Worm (Caenorhabditis elegans) whole organism, L3 larva: Measurements from ENCODE around the gene F38H4.6.
A peak's percentile ranks its signal among the peaks of the same experiment; 100 is the strongest.

Source experiments
- ceh-28 ChIP-seq: fragments of 150-350 bp; optimal IDR thresholded peaks from 2 replicates; lab custom pipeline; 2014; ENCODE audit warnings: missing biosample characterization, missing genetic modification reagents, missing genetic modification characterization
- elt-3 ChIP-seq, 3 experiments: fragments of 150-350 bp in 1 of 3; sonication (generic microtip) in 2 of 3; optimal IDR thresholded peaks; 2 replicates in 2 of 3; 4 replicates in 1 of 3; lab custom pipeline; 2014 to 2017; ENCODE audit warnings: missing biosample characterization in 3 of 3, missing genetic modification characterization in 3 of 3
- eor-1 ChIP-seq, 2 experiments: fragments of 150-350 bp; optimal IDR thresholded peaks; 2 replicates each; lab custom pipeline; 2014 to 2018; ENCODE audit warnings: missing biosample characterization in 2 of 2, missing genetic modification characterization in 2 of 2
- fos-1 ChIP-seq: fragments of 150-350 bp; optimal IDR thresholded peaks from 2 replicates; lab custom pipeline; 2014; ENCODE audit warnings: missing biosample characterization, missing genetic modification characterization
- jun-1 ChIP-seq: fragments of 150-350 bp; optimal IDR thresholded peaks from 2 replicates; lab custom pipeline; 2014; ENCODE audit warnings: missing biosample characterization, missing genetic modification reagents, missing genetic modification characterization
- lin-15B ChIP-seq: fragments of 150-350 bp; optimal IDR thresholded peaks from 2 replicates; lab custom pipeline; 2014; ENCODE audit warnings: missing biosample characterization, missing genetic modification characterization
- lin-39 ChIP-seq: fragments of 150-350 bp; optimal IDR thresholded peaks from 2 replicates; lab custom pipeline; 2018; ENCODE audit warnings: missing biosample characterization, missing genetic modification reagents, missing genetic modification characterization
- mml-1 ChIP-seq: fragments of 150-350 bp; sonication (generic microtip); optimal IDR thresholded peaks from 3 replicates; lab custom pipeline; 2014; ENCODE audit warnings: missing biosample characterization, missing genetic modification characterization
- nhr-237 ChIP-seq: fragments of 150-350 bp; optimal IDR thresholded peaks from 2 replicates; lab custom pipeline; 2014; ENCODE audit warnings: missing biosample characterization, missing genetic modification characterization
- nhr-43 ChIP-seq: sonication (generic microtip); optimal IDR thresholded peaks from 2 replicates; lab custom pipeline; 2016; ENCODE audit warnings: mild to moderate bottlenecking, missing genetic modification characterization, missing compliant biosample characterization; ENCODE audit not compliant: poor library complexity, severe bottlenecking
- sea-2 ChIP-seq: fragments of 150-350 bp; sonication (generic microtip); optimal IDR thresholded peaks from 4 replicates; lab custom pipeline; 2014; ENCODE audit warnings: missing biosample characterization, missing genetic modification reagents, missing genetic modification characterization
- skn-1 ChIP-seq: fragments of 150-350 bp; optimal IDR thresholded peaks from 2 replicates; lab custom pipeline; 2014; ENCODE audit warnings: missing biosample characterization, missing genetic modification characterization
- zag-1 ChIP-seq: fragments of 150-350 bp; optimal IDR thresholded peaks from 2 replicates; lab custom pipeline; 2014; ENCODE audit warnings: missing biosample characterization, missing genetic modification characterization

DNA sequence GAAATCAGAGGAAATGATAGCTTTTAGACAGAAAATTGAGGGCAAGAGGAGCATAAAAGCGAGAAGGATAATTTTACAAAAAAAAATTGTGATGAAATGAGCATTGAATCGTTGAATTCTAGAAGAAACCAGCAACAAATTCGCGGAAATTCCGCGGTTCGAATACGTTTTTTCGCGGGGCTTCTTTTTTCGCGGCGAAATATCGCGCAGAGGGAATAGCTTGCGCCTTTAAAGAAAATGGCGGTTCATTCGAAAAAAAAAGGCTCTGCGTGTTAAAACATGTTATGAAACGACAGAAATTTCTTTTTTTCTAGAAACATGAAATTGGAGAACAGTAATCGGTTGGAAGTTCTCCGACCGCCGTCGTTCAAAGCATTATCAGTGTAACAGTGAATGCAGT, 25.2 kb downstream of the F38H4.6 start:
- TF ChIP-seq nhr-43 = no peak
- TF ChIP-seq jun-1 (tag; lab: Kevin White, UChicago) = no peak
- no peak for TF ChIP-seq nhr-237 (tag; lab: Kevin White, UChicago)
- peak; percentile 40 for TF ChIP-seq lin-39
- TF ChIP-seq ceh-28 (tag; lab: Kevin White, UChicago) = no peak
- no peak for TF ChIP-seq elt-3 (tag; optimal IDR thresholded peaks at IDR 0.05; lab: Kevin White, UChicago)
- TF ChIP-seq sea-2 (GFP tag; lab: Kevin White, UChicago) = no peak
- TF ChIP-seq eor-1 (tag; optimal IDR thresholded peaks at IDR 0.05; lab: Kevin White, UChicago) = no peak
- TF ChIP-seq fos-1 (tag; lab: Kevin White, UChicago) = no peak
- peak; percentile 71 for TF ChIP-seq lin-15B (tag; lab: Kevin White, UChicago)
- TF ChIP-seq mml-1 (tag; lab: Kevin White, UChicago) = no peak
- TF ChIP-seq zag-1 (tag; lab: Kevin White, UChicago) = no peak
- TF ChIP-seq skn-1 = no peak
